Worm (Caenorhabditis elegans) whole organism, L1 larva: ENCODE measurements around the gene W07G4.2.

Experiments used
- C34B4.2 ChIP-seq: sonication (generic microtip); optimal IDR thresholded peaks from 2 replicates; lab custom pipeline; 2017; ENCODE audit warnings: mild to moderate bottlenecking, missing genetic modification characterization, missing compliant biosample characterization
- F16B12.6 ChIP-seq: fragments of 150-350 bp; optimal IDR thresholded peaks from 2 replicates; lab custom pipeline; 2014; ENCODE audit warnings: missing biosample characterization, missing genetic modification characterization
- aha-1 ChIP-seq: fragments of 150-350 bp; optimal IDR thresholded peaks from 2 replicates; lab custom pipeline; 2014; ENCODE audit warnings: missing biosample characterization, missing genetic modification characterization
- alr-1 ChIP-seq: fragments of 200-800 bp; sonication (Bioruptor generic); optimal IDR thresholded peaks from 2 replicates; lab custom pipeline; 2018; ENCODE audit warnings: borderline replicate concordance, mild to moderate bottlenecking, missing genetic modification characterization, missing compliant biosample characterization
- aly-2 ChIP-seq: fragments of 150-350 bp; optimal IDR thresholded peaks from 2 replicates; lab custom pipeline; 2014; ENCODE audit warnings: missing biosample characterization, missing genetic modification characterization
- blmp-1 ChIP-seq: fragments of 150-350 bp; optimal IDR thresholded peaks from 2 replicates; lab custom pipeline; 2014; ENCODE audit warnings: missing biosample characterization, missing genetic modification characterization
- ceh-8 ChIP-seq: fragments of 200-800 bp; sonication (Bioruptor generic); optimal IDR thresholded peaks from 2 replicates; lab custom pipeline; 2018; ENCODE audit warnings: mild to moderate bottlenecking, missing genetic modification characterization, moderate library complexity, missing compliant biosample characterization
- ceh-90 ChIP-seq: sonication (generic microtip); optimal IDR thresholded peaks from 2 replicates; lab custom pipeline; 2016; ENCODE audit warnings: missing genetic modification characterization, missing compliant biosample characterization
- dpl-1 ChIP-seq, 3 experiments: fragments of 150-350 bp in 2 of 3; sonication (generic microtip) in 1 of 3; optimal IDR thresholded peaks; 2 replicates each; lab custom pipeline; 2014 to 2017; ENCODE audit warnings: missing biosample characterization in 3 of 3, missing genetic modification characterization in 3 of 3, missing genetic modification reagents in 3 of 3
- dsc-1 ChIP-seq: sonication (generic microtip); optimal IDR thresholded peaks from 2 replicates; lab custom pipeline; 2016; ENCODE audit warnings: mild to moderate bottlenecking, missing genetic modification characterization, missing compliant biosample characterization
- efl-1 ChIP-seq, 4 experiments: fragments of 150-350 bp; optimal IDR thresholded peaks in 3 of 4; peaks in 1 of 4; 1 replicate in 1 of 4; 2 replicates in 3 of 4; lab custom pipeline; 2014; ENCODE audit warnings: missing biosample characterization in 2 of 4, missing genetic modification characterization in 2 of 4, missing genetic modification reagents in 2 of 4
- egl-13 ChIP-seq: sonication (generic microtip); optimal IDR thresholded peaks from 2 replicates; lab custom pipeline; 2016; ENCODE audit warnings: missing genotype, missing genetic modification reagents, missing genetic modification characterization, missing compliant biosample characterization
- fkh-10 ChIP-seq: sonication (generic microtip); optimal IDR thresholded peaks from 2 replicates; lab custom pipeline; 2017; ENCODE audit warnings: missing biosample characterization, missing genetic modification reagents, missing genetic modification characterization
- fos-1 ChIP-seq: fragments of 150-350 bp; optimal IDR thresholded peaks from 2 replicates; lab custom pipeline; 2014; ENCODE audit warnings: missing biosample characterization, missing genetic modification characterization
- hlh-4 ChIP-seq: sonication (generic microtip); optimal IDR thresholded peaks from 2 replicates; lab custom pipeline; 2016; ENCODE audit warnings: mild to moderate bottlenecking, missing genetic modification characterization, missing compliant biosample characterization
- lin-13 ChIP-seq: fragments of 150-350 bp; optimal IDR thresholded peaks from 2 replicates; lab custom pipeline; 2014; ENCODE audit warnings: missing biosample characterization, missing genetic modification reagents, missing genetic modification characterization
- lin-14 ChIP-seq: fragments of 200-800 bp; sonication (Bioruptor generic); optimal IDR thresholded peaks from 2 replicates; lab custom pipeline; 2018; ENCODE audit warnings: mild to moderate bottlenecking, missing genetic modification characterization, moderate library complexity, missing compliant biosample characterization
- lin-15B ChIP-seq: fragments of 150-350 bp; sonication (generic microtip); optimal IDR thresholded peaks from 3 replicates; lab custom pipeline; 2014; ENCODE audit warnings: missing biosample characterization, missing genetic modification characterization
- lin-35 ChIP-seq, 2 experiments: fragments of 150-350 bp; optimal IDR thresholded peaks; 2 replicates each; lab custom pipeline; 2014; ENCODE audit warnings: missing biosample characterization in 2 of 2, missing genetic modification characterization in 2 of 2, missing genetic modification reagents in 2 of 2
- lsy-2 ChIP-seq, 2 experiments: fragments of 150-350 bp; optimal IDR thresholded peaks; 2 replicates each; lab custom pipeline; 2014; ENCODE audit warnings: missing biosample characterization in 2 of 2, missing genetic modification characterization in 2 of 2
- mep-1 ChIP-seq: fragments of 150-350 bp; optimal IDR thresholded peaks from 2 replicates; lab custom pipeline; 2014; ENCODE audit warnings: missing biosample characterization, missing genetic modification characterization
- nhr-11 ChIP-seq: fragments of 150-350 bp; optimal IDR thresholded peaks from 2 replicates; lab custom pipeline; 2014; ENCODE audit warnings: missing biosample characterization, missing genetic modification characterization
- nhr-19 ChIP-seq: fragments of 200-800 bp; sonication (Bioruptor generic); conservative IDR thresholded peaks from 2 replicates; pipeline ENCODE4 v1.3.6; 2022; ENCODE audit warnings: missing genetic modification characterization, missing compliant biosample characterization
- nhr-20 ChIP-seq: sonication (generic microtip); optimal IDR thresholded peaks from 2 replicates; lab custom pipeline; 2016; ENCODE audit warnings: mild to moderate bottlenecking, missing genetic modification characterization, missing compliant biosample characterization
- nhr-47 ChIP-seq: sonication (generic microtip); optimal IDR thresholded peaks from 2 replicates; lab custom pipeline; 2016; ENCODE audit warnings: mild to moderate bottlenecking, missing genetic modification characterization, moderate library complexity, missing compliant biosample characterization
- nhr-71 ChIP-seq: sonication (generic microtip); optimal IDR thresholded peaks from 2 replicates; lab custom pipeline; 2016; ENCODE audit warnings: mild to moderate bottlenecking, missing genetic modification characterization, moderate library complexity, missing compliant biosample characterization
- nhr-76 ChIP-seq: sonication (generic microtip); optimal IDR thresholded peaks from 2 replicates; lab custom pipeline; 2017; ENCODE audit warnings: missing biosample characterization, missing genetic modification characterization
- nhr-77 ChIP-seq: fragments of 150-350 bp; optimal IDR thresholded peaks from 2 replicates; lab custom pipeline; 2014; ENCODE audit warnings: missing biosample characterization, missing genetic modification characterization
- nhr-85 ChIP-seq: sonication (generic microtip); peaks from one replicate; lab custom pipeline; 2016; ENCODE audit warnings: missing genetic modification characterization, inconsistent platforms, missing compliant biosample characterization
- pqm-1 ChIP-seq: sonication (generic microtip); optimal IDR thresholded peaks from 3 replicates; lab custom pipeline; 2017; ENCODE audit warnings: missing biosample characterization, missing genetic modification characterization
- rnt-1 ChIP-seq: sonication (generic microtip); optimal IDR thresholded peaks from 2 replicates; lab custom pipeline; 2016; ENCODE audit warnings: mild to moderate bottlenecking, missing genetic modification characterization, moderate library complexity, missing compliant biosample characterization
- snpc-4 ChIP-seq: fragments of 150-350 bp; optimal IDR thresholded peaks from 2 replicates; lab custom pipeline; 2014; ENCODE audit warnings: missing biosample characterization, missing genetic modification characterization
- snu-23 ChIP-seq: sonication (generic microtip); optimal IDR thresholded peaks from 2 replicates; lab custom pipeline; 2016; ENCODE audit warnings: missing genetic modification characterization, missing compliant biosample characterization
- sox-4 ChIP-seq: sonication (generic microtip); optimal IDR thresholded peaks from 2 replicates; lab custom pipeline; 2016; ENCODE audit warnings: missing genetic modification characterization, missing compliant biosample characterization
- swsn-7 ChIP-seq: sonication (generic microtip); optimal IDR thresholded peaks from 2 replicates; lab custom pipeline; 2016; ENCODE audit warnings: missing genetic modification characterization, missing compliant biosample characterization
- tbx-2 ChIP-seq: sonication (generic microtip); optimal IDR thresholded peaks from 2 replicates; lab custom pipeline; 2016; ENCODE audit warnings: missing genetic modification characterization, missing compliant biosample characterization
- unc-30 ChIP-seq: sonication (generic microtip); optimal IDR thresholded peaks from 2 replicates; lab custom pipeline; 2017; ENCODE audit warnings: missing biosample characterization, missing genetic modification characterization
- vab-15 ChIP-seq: sonication (generic microtip); optimal IDR thresholded peaks from 2 replicates; lab custom pipeline; 2017; ENCODE audit warnings: missing genotype, mild to moderate bottlenecking, missing genetic modification characterization, missing compliant biosample characterization
- xbp-1 ChIP-seq: sonication (generic microtip); optimal IDR thresholded peaks from 2 replicates; lab custom pipeline; 2016; ENCODE audit warnings: missing genetic modification characterization, missing compliant biosample characterization
- zag-1 ChIP-seq: fragments of 150-350 bp; optimal IDR thresholded peaks from 2 replicates; lab custom pipeline; 2014; ENCODE audit warnings: missing biosample characterization, missing genetic modification characterization
- ztf-11 ChIP-seq, 2 experiments: sonication (generic microtip); optimal IDR thresholded peaks; 2 replicates each; lab custom pipeline; 2016 to 2017; ENCODE audit warnings: missing genetic modification characterization in 2 of 2, missing biosample characterization in 1 of 2, missing compliant biosample characterization in 1 of 2

The W07G4.2 gene

ce11 chrV:13009843-13010242 is 26.5 kb downstream of the W07G4.2 start:
- no peak for TF ChIP-seq xbp-1
- no peak for TF ChIP-seq nhr-76 (tag; lab: Kevin White, UChicago)
- TF ChIP-seq nhr-77 (tag; lab: Kevin White, UChicago), result no peak
- no peak for TF ChIP-seq nhr-19 (GFP tag; lab: Robert Waterston, UW)
- TF ChIP-seq nhr-71 (tag; lab: Kevin White, UChicago), result peak; percentile 61
- peak; percentile 59 for TF ChIP-seq snu-23 (GFP tag; lab: Kevin White, UChicago)
- peak; percentile 22 for TF ChIP-seq rnt-1
- TF ChIP-seq ztf-11 (tag; optimal IDR thresholded peaks at IDR 0.05; lab: Kevin White, UChicago), result no peak
- no peak for TF ChIP-seq hlh-4
- peak; percentile 52 for TF ChIP-seq nhr-85
- TF ChIP-seq nhr-20, result peak; percentile 51
- peak; percentile 0 to 37 for TF ChIP-seq lsy-2 (tag; optimal IDR thresholded peaks at IDR 0.05; lab: Kevin White, UChicago)
- TF ChIP-seq F16B12.6 (tag; lab: Kevin White, UChicago), result no peak
- TF ChIP-seq aly-2 (tag; lab: Kevin White, UChicago), result no peak
- peak in 1 of 2 experiments; percentile 32 for TF ChIP-seq efl-1 (optimal IDR thresholded peaks at IDR 0.05; lab: Kevin White, UChicago)
- peak in 1 of 2 experiments; percentile 74 for TF ChIP-seq efl-1 (GFP tag; optimal IDR thresholded peaks at IDR 0.05 in 1 of 2; lab: Kevin White, UChicago)
- TF ChIP-seq lin-14 (GFP tag; lab: Kevin White, UChicago), result peak; percentile 84
- TF ChIP-seq unc-30 (tag; lab: Kevin White, UChicago), result no peak
- no peak for TF ChIP-seq zag-1
- no peak for TF ChIP-seq alr-1 (tag; lab: Kevin White, UChicago)
- peak; percentile 19 for TF ChIP-seq snpc-4 (tag; lab: Kevin White, UChicago)
- TF ChIP-seq fkh-10, result no peak
- TF ChIP-seq blmp-1 (tag; lab: Kevin White, UChicago), result peak; percentile 70
- TF ChIP-seq lin-15B (tag; lab: Kevin White, UChicago), result no peak
- no peak for TF ChIP-seq sox-4 (tag; lab: Kevin White, UChicago)
- TF ChIP-seq dsc-1 (tag; lab: Kevin White, UChicago), result peak; percentile 2
- no peak for TF ChIP-seq ceh-8 (GFP tag; lab: Kevin White, UChicago)
- no peak for TF ChIP-seq nhr-11 (tag; lab: Kevin White, UChicago)
- no peak for TF ChIP-seq vab-15 (tag; lab: Kevin White, UChicago)
- TF ChIP-seq nhr-47, result peak; percentile 23
- no peak for TF ChIP-seq C34B4.2 (tag; lab: Kevin White, UChicago)
- TF ChIP-seq tbx-2 (tag; lab: Kevin White, UChicago), result peak; percentile 22
- TF ChIP-seq swsn-7 (tag; lab: Kevin White, UChicago), result peak; percentile 31
- TF ChIP-seq pqm-1 (tag; lab: Kevin White, UChicago), result no peak
- TF ChIP-seq lin-35 (GFP tag; optimal IDR thresholded peaks at IDR 0.05; lab: Kevin White, UChicago), result peak in 1 of 2 experiments; percentile 19
- TF ChIP-seq dpl-1 (GFP tag; optimal IDR thresholded peaks at IDR 0.05; lab: Kevin White, UChicago), result peak in 2 of 3 experiments; percentile 8 to 14
- no peak for TF ChIP-seq fos-1
- TF ChIP-seq, all 84 proteins: peak for 16

- TF ChIP-seq egl-13 (tag; lab: Kevin White, UChicago) (no peak), alr-1 (tag; lab: Kevin White, UChicago) (no peak), aha-1 (tag; lab: Kevin White, UChicago) (no peak)
Observed at ce11 chrV:13009271-13009670, 27.1 kb downstream of the W07G4.2 start.

- TF ChIP-seq fkh-10, result no peak
- no peak for TF ChIP-seq ceh-90 (tag; lab: Kevin White, UChicago)
- no peak for TF ChIP-seq nhr-71 (tag; lab: Kevin White, UChicago)
- TF ChIP-seq blmp-1 (tag; lab: Kevin White, UChicago), result no peak
- no peak for TF ChIP-seq mep-1
- TF ChIP-seq lsy-2 (tag; optimal IDR thresholded peaks at IDR 0.05; lab: Kevin White, UChicago), result no peak
- TF ChIP-seq lin-13 (GFP tag; lab: Kevin White, UChicago), result no peak
- TF ChIP-seq nhr-76 (tag; lab: Kevin White, UChicago), result no peak
Observed at ce11 chrV:13008825-13009224, 27.5 kb downstream of the W07G4.2 start, which contains the start of gene F15B9.10. Gene F15B9.10, minus strand, starts transcription at chrV:13008925.
